Fruit fly (Drosophila melanogaster): ENCODE data around the gene Cad99C.
A peak's percentile ranks its signal among the peaks of the same experiment; 100 is the strongest.

DNA sequence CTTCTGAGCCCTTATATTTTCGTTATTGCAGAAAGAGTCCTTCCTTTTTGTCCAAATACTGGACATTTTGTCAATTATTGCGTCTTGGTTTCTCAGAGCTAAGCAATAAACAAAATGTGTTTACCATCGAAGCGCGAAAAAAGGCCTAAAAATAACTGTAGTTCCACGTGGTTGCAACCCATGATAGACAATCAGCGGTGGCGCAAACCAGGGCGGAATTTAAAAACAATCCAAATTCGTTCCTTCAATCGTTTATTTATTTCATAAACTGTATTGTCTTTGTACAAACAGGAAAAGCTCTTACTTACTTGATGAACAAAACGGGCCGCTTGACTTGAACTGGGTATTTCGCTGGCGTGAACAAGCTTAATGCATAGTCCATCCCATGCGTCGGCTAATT, 17.3 kb downstream of the Cad99C start, which contains the start of gene CG7824:
- no peak for TF ChIP-seq CG8478 (optimal IDR thresholded peaks at IDR 0.05)
- TF ChIP-seq CTCF (optimal IDR thresholded peaks at IDR 0.05): peak; percentile 27 to 43
